Fruit fly (Drosophila melanogaster): ENCODE data around the gene Trs20.

Trs20 gene

DNA sequence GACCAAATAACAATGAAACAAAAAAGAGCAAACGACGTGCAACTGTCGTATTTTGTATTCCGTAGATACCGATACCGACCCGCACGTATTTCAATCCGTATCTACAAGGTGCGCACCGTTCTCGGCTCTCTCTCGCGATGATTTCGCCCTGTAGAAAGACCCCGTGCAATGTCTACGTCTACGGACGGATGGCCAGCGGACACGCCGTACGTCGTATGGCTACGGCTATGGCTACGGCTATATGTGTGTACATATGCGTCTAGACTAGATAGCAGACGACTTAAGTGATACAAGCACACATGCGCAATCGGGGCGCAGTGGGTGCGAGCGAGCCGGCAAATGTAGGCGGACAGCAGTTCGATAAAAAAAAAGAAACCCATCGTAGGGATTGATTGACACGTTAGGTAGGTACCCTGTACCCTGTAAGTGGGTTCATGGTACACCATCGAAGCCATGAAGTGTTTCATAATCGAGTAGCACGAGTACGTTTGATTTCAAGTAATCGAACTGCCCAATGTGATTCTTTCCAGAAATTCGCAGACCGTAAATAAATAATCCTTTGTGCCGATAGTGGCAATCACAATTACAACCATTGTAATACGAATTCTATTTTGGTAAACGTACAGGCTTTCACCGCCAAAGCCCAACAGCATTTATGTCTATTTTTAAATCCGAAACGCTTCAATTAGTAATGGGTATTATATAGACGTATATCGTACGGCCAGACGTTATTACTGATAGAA, 18.2 kb upstream of the Trs20 start:
- TF ChIP-seq Sp1 (GFP tag; optimal IDR thresholded peaks at IDR 0.05) (peak; percentile 17), fru (GFP tag; optimal IDR thresholded peaks at IDR 0.05) (peak; percentile 36), Dif (GFP tag; optimal IDR thresholded peaks at IDR 0.05; ENCODE audit: partially characterized antibody) (no peak), Jra (GFP tag; optimal IDR thresholded peaks at IDR 0.05) (no peak), Rel (GFP tag; optimal IDR thresholded peaks at IDR 0.05) (no peak), Rel (tag; optimal IDR thresholded peaks at IDR 0.05) (peak; percentile 7), CG9705 (GFP tag; optimal IDR thresholded peaks at IDR 0.05) (no peak), dl (GFP tag; optimal IDR thresholded peaks at IDR 0.05; ENCODE audit: insufficient read depth in 1 of 2, partially characterized antibody in 2 of 2) (peak in 1 of 2 experiments; percentile 42), brk (GFP tag; optimal IDR thresholded peaks at IDR 0.05) (no peak), h (GFP tag; optimal IDR thresholded peaks at IDR 0.05) (peak; percentile 39), woc (GFP tag; optimal IDR thresholded peaks at IDR 0.05) (peak; percentile 26), Hr83 (GFP tag; optimal IDR thresholded peaks at IDR 0.05; ENCODE audit: poor library complexity, severe bottlenecking) (no peak)

DNA sequence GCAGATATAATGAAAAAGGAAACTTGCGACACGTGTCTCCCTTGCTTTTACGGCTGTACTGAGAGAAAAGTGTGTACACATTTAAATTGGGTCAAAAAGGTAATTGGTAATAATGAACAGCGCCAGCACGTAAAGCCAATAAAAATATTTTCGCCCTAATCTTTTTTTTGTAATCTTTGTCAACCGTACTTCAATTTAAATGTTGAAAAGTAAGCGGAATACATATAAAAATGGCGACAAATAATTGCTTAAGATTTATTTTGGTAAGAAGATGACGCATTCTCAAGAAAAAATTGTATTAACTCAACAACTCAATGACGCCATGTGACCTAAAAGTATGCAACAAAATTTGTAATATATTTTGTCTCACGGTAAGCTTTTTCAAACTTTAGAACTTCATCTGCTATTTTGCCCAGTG, 16.4 kb upstream of the Trs20 start:
- peak; percentile 20 for TF ChIP-seq ey (GFP tag; optimal IDR thresholded peaks at IDR 0.05)
- no peak for TF ChIP-seq Mio (GFP tag; optimal IDR thresholded peaks at IDR 0.05)
- TF ChIP-seq Dif (GFP tag; optimal IDR thresholded peaks at IDR 0.05; ENCODE audit: partially characterized antibody) = no peak
- TF ChIP-seq pan (optimal IDR thresholded peaks at IDR 0.05) = no peak
- TF ChIP-seq h (GFP tag; optimal IDR thresholded peaks at IDR 0.05) = peak; percentile 31
- peak; percentile 2 for TF ChIP-seq Sp1 (GFP tag; optimal IDR thresholded peaks at IDR 0.05)
- TF ChIP-seq dmrt93B (GFP tag; optimal IDR thresholded peaks at IDR 0.05) = peak; percentile 1
- TF ChIP-seq Myc (optimal IDR thresholded peaks at IDR 0.05) = no peak
- peak; percentile 47 for TF ChIP-seq psq (GFP tag; optimal IDR thresholded peaks at IDR 0.05)
- peak; percentile 32 for TF ChIP-seq fru (GFP tag; optimal IDR thresholded peaks at IDR 0.05)
- peak; percentile 1 for TF ChIP-seq woc (GFP tag; optimal IDR thresholded peaks at IDR 0.05)
- peak; percentile 24 for TF ChIP-seq tai (GFP tag; optimal IDR thresholded peaks at IDR 0.05)
- TF ChIP-seq brk (GFP tag; optimal IDR thresholded peaks at IDR 0.05) = peak; percentile 51
- peak; percentile 10 for TF ChIP-seq Hnf4 (GFP tag; optimal IDR thresholded peaks at IDR 0.05)
- peak in 1 of 2 experiments; percentile 37 for TF ChIP-seq foxo (GFP tag; optimal IDR thresholded peaks at IDR 0.05)
- no peak for TF ChIP-seq CrebA (GFP tag; optimal IDR thresholded peaks at IDR 0.05; ENCODE audit: borderline replicate concordance)
- TF ChIP-seq Jra (GFP tag; optimal IDR thresholded peaks at IDR 0.05) = peak; percentile 3

DNA sequence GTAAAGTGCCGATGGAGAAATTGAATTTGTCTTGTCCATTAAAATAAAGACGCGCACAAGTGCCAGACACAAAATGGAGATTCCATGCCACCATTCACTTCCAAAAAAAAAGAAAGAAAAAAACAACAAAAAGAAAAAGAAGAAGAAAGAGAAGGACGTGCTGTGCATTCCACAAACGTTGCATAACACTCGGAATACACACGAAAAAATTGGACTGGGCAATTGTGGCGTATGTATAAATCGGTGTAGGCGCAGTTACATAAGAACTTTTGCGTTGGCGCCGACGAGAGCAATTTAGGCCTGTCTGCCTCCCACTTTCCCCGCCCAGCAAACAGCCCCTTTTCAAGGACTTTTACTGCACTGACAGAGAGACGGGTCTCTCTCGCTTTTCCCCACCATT, 15.9 kb upstream of the Trs20 start:
- TF ChIP-seq Hr83 (GFP tag; optimal IDR thresholded peaks at IDR 0.05; ENCODE audit: poor library complexity, severe bottlenecking) (no peak), psq (GFP tag; optimal IDR thresholded peaks at IDR 0.05) (no peak), usp (GFP tag; optimal IDR thresholded peaks at IDR 0.05) (no peak), Mio (GFP tag; optimal IDR thresholded peaks at IDR 0.05) (no peak), dmrt93B (GFP tag; optimal IDR thresholded peaks at IDR 0.05) (no peak), Rel (GFP tag; optimal IDR thresholded peaks at IDR 0.05) (no peak), Rel (tag; optimal IDR thresholded peaks at IDR 0.05) (no peak), N (GFP tag; optimal IDR thresholded peaks at IDR 0.05) (no peak), OdsH (GFP tag; optimal IDR thresholded peaks at IDR 0.05) (no peak), lola (GFP tag; optimal IDR thresholded peaks at IDR 0.05) (no peak), Myc (optimal IDR thresholded peaks at IDR 0.05) (no peak), brk (GFP tag; optimal IDR thresholded peaks at IDR 0.05) (no peak), pan (optimal IDR thresholded peaks at IDR 0.05) (no peak), Sp1 (GFP tag; optimal IDR thresholded peaks at IDR 0.05) (no peak), CG32264 (GFP tag; optimal IDR thresholded peaks at IDR 0.05) (no peak), foxo (GFP tag; optimal IDR thresholded peaks at IDR 0.05) (no peak), Vsx2 (GFP tag; optimal IDR thresholded peaks at IDR 0.05; ENCODE audit: partially characterized antibody) (no peak), br (GFP tag; optimal IDR thresholded peaks at IDR 0.05) (no peak), dl (GFP tag; optimal IDR thresholded peaks at IDR 0.05; ENCODE audit: insufficient read depth in 1 of 2, partially characterized antibody in 2 of 2) (no peak)

- no peak for TF ChIP-seq Jra (GFP tag; optimal IDR thresholded peaks at IDR 0.05)
- TF ChIP-seq tai (GFP tag; optimal IDR thresholded peaks at IDR 0.05) = peak; percentile 37
- TF ChIP-seq h (GFP tag; optimal IDR thresholded peaks at IDR 0.05) = peak; percentile 31
- peak in 1 of 2 experiments; percentile 29 for TF ChIP-seq foxo (GFP tag; optimal IDR thresholded peaks at IDR 0.05)
- peak; percentile 5 for TF ChIP-seq Hnf4 (GFP tag; optimal IDR thresholded peaks at IDR 0.05)
- peak; percentile 38 for TF ChIP-seq HLH106 (tag; optimal IDR thresholded peaks at IDR 0.05)
- TF ChIP-seq dmrt93B (GFP tag; optimal IDR thresholded peaks at IDR 0.05) = no peak
Observed at dm6 chr3L:16146539-16146934, 15.1 kb upstream of the Trs20 start.

All from whole organism, wandering third instar larva.